Fruit fly (Drosophila melanogaster) whole organism, embryonic: ENCODE measurements around the gene CG1309.
A peak's percentile ranks its signal among the peaks of the same experiment; 100 is the strongest.

Experiments
- Bgb ChIP-seq: fragments of 200-800 bp; sonication (Bioruptor generic); IDR thresholded peaks from 2 replicates; pipeline ENCODE4 v1.3.6; 2022; ENCODE audit warnings: missing biosample characterization, missing genetic modification characterization; ENCODE audit not compliant: partially characterized antibody
- Blimp-1 ChIP-seq: fragments of 200-800 bp; sonication (Bioruptor generic); optimal IDR thresholded peaks from 3 replicates; lab custom pipeline; 2018; ENCODE audit warnings: missing biosample characterization, missing genetic modification characterization, mild to moderate bottlenecking, moderate library complexity, missing genetic modification reagents
- CG12219 ChIP-seq: fragments of 200-800 bp; sonication (Bioruptor generic); optimal IDR thresholded peaks from 3 replicates; lab custom pipeline; 2018; ENCODE audit warnings: missing biosample characterization, mild to moderate bottlenecking, missing genetic modification characterization
- CG12391 ChIP-seq: fragments of 200-800 bp; sonication (Bioruptor generic); optimal IDR thresholded peaks from 3 replicates; lab custom pipeline; 2018; ENCODE audit warnings: missing biosample characterization, mild to moderate bottlenecking, missing genetic modification characterization, moderate library complexity
- CG12659 ChIP-seq: fragments of 200-800 bp; sonication (Bioruptor generic); optimal IDR thresholded peaks from 3 replicates; lab custom pipeline; 2017; ENCODE audit warnings: mild to moderate bottlenecking, missing biosample characterization, missing genetic modification reagents, missing genetic modification characterization
- CG12942 ChIP-seq: fragments of 200-800 bp; sonication (Bioruptor generic); optimal IDR thresholded peaks from 3 replicates; lab custom pipeline; 2016; ENCODE audit warnings: missing biosample characterization, missing genetic modification characterization
- CG15269 ChIP-seq: fragments of 200-800 bp; sonication (Bioruptor generic); optimal IDR thresholded peaks from 2 replicates; lab custom pipeline; 2018; ENCODE audit warnings: missing biosample characterization, mild to moderate bottlenecking, missing genetic modification characterization, moderate library complexity
- CG1602 ChIP-seq: fragments of 200-800 bp; sonication (Bioruptor generic); optimal IDR thresholded peaks from 3 replicates; lab custom pipeline; 2016; ENCODE audit warnings: missing biosample characterization, missing genetic modification characterization
- CG17385 ChIP-seq: fragments of 200-800 bp; sonication (Bioruptor generic); optimal IDR thresholded peaks from 3 replicates; lab custom pipeline; 2018; ENCODE audit warnings: missing biosample characterization, mild to moderate bottlenecking, missing genetic modification characterization
- CG2202 ChIP-seq: fragments of 200-800 bp; sonication (Bioruptor generic); optimal IDR thresholded peaks from 2 replicates; lab custom pipeline; 2018; ENCODE audit warnings: missing biosample characterization, mild to moderate bottlenecking, missing genetic modification characterization
- CG2875 ChIP-seq: fragments of 200-800 bp; sonication (Bioruptor generic); optimal IDR thresholded peaks from 2 replicates; lab custom pipeline; 2017; ENCODE audit warnings: missing biosample characterization, mild to moderate bottlenecking, missing genetic modification characterization, missing genetic modification reagents
- CG3281 ChIP-seq: fragments of 200-800 bp; sonication (Bioruptor generic); optimal IDR thresholded peaks from 3 replicates; lab custom pipeline; 2017; ENCODE audit warnings: missing biosample characterization, mild to moderate bottlenecking, missing genetic modification characterization
- CG34376 ChIP-seq: fragments of 200-800 bp; sonication (Bioruptor generic); optimal IDR thresholded peaks from 2 replicates; lab custom pipeline; 2018; ENCODE audit warnings: missing biosample characterization, mild to moderate bottlenecking, missing genetic modification characterization
- CG4282 ChIP-seq: fragments of 200-800 bp; sonication (Bioruptor generic); optimal IDR thresholded peaks from 2 replicates; lab custom pipeline; 2016; ENCODE audit warnings: missing biosample characterization, missing genetic modification characterization
- CG4328 ChIP-seq: fragments of 200-800 bp; sonication (Bioruptor generic); optimal IDR thresholded peaks from 3 replicates; lab custom pipeline; 2017; ENCODE audit warnings: missing biosample characterization, missing genetic modification reagents, missing genetic modification characterization
- CG4404 ChIP-seq: fragments of 200-800 bp; sonication (Bioruptor generic); IDR thresholded peaks from 2 replicates; pipeline ENCODE4 v1.3.6; 2022; ENCODE audit warnings: missing biosample characterization, missing genetic modification characterization
- CG4424 ChIP-seq: fragments of 200-800 bp; sonication (Bioruptor generic); optimal IDR thresholded peaks from 3 replicates; lab custom pipeline; 2016; ENCODE audit warnings: missing biosample characterization, missing genetic modification characterization
- CG4854 ChIP-seq: fragments of 200-800 bp; sonication (Bioruptor generic); optimal IDR thresholded peaks from 2 replicates; lab custom pipeline; 2016; ENCODE audit warnings: missing biosample characterization, missing genetic modification characterization, inconsistent platforms
- CG6683 ChIP-seq: fragments of 200-800 bp; sonication (Bioruptor generic); optimal IDR thresholded peaks from 2 replicates; lab custom pipeline; 2017; ENCODE audit warnings: missing biosample characterization, mild to moderate bottlenecking, missing genetic modification characterization, missing genetic modification reagents
- CG8281 ChIP-seq: fragments of 200-800 bp; sonication (Bioruptor generic); optimal IDR thresholded peaks from 2 replicates; lab custom pipeline; 2018; ENCODE audit warnings: missing biosample characterization, mild to moderate bottlenecking, missing genetic modification characterization, moderate library complexity
- CG9437 ChIP-seq: fragments of 200-800 bp; sonication (Bioruptor generic); optimal IDR thresholded peaks from 2 replicates; lab custom pipeline; 2018; ENCODE audit warnings: missing biosample characterization, mild to moderate bottlenecking, missing genetic modification characterization
- Elba2 ChIP-seq: fragments of 200-800 bp; sonication (Bioruptor generic); optimal IDR thresholded peaks from 3 replicates; lab custom pipeline; 2016; ENCODE audit warnings: missing biosample characterization, missing genetic modification characterization
- Hr3 ChIP-seq: fragments of 200-800 bp; sonication (Bioruptor generic); optimal IDR thresholded peaks from 3 replicates; lab custom pipeline; 2016; ENCODE audit warnings: missing biosample characterization, missing genetic modification characterization
- Kr ChIP-seq: fragments of 200-800 bp; sonication (Bioruptor generic); optimal IDR thresholded peaks from 2 replicates; lab custom pipeline; 2017; ENCODE audit warnings: missing biosample characterization, mild to moderate bottlenecking, missing genetic modification characterization
- Med ChIP-seq: fragments of 200-800 bp; sonication (Bioruptor generic); peaks from one replicate; lab custom pipeline; 2016; ENCODE audit warnings: missing biosample characterization, missing genetic modification characterization, mild to moderate bottlenecking, inconsistent platforms, moderate library complexity
- Oli ChIP-seq: fragments of 200-800 bp; sonication (Bioruptor generic); optimal IDR thresholded peaks from 2 replicates; lab custom pipeline; 2018; ENCODE audit warnings: missing biosample characterization, mild to moderate bottlenecking, missing genetic modification characterization, moderate library complexity
- Pdp1 ChIP-seq, 2 experiments: fragments of 200-800 bp; sonication (Bioruptor generic); optimal IDR thresholded peaks; 3 replicates each; lab custom pipeline; 2016; ENCODE audit warnings: missing biosample characterization in 2 of 2, missing genetic modification characterization in 2 of 2, mild to moderate bottlenecking in 1 of 2, moderate library complexity in 1 of 2
- Sox102F ChIP-seq: fragments of 200-800 bp; sonication (Bioruptor generic); optimal IDR thresholded peaks from 2 replicates; lab custom pipeline; 2018; ENCODE audit warnings: missing biosample characterization, mild to moderate bottlenecking, missing genetic modification characterization, moderate library complexity
- Sry-β ChIP-seq: fragments of 200-800 bp; sonication (Bioruptor generic); optimal IDR thresholded peaks from 2 replicates; lab custom pipeline; 2018; ENCODE audit warnings: missing biosample characterization, mild to moderate bottlenecking, missing genetic modification characterization, moderate library complexity
- aop ChIP-seq: fragments of 200-800 bp; sonication (Bioruptor generic); IDR thresholded peaks from 2 replicates; pipeline ENCODE4 v1.3.6; 2022; ENCODE audit warnings: missing biosample characterization, missing genetic modification characterization
- ase ChIP-seq: fragments of 200-800 bp; sonication (Bioruptor generic); IDR thresholded peaks from 3 replicates; pipeline ENCODE4 v1.3.6; 2022; ENCODE audit warnings: missing biosample characterization, missing genetic modification characterization
- bab2 ChIP-seq: fragments of 200-800 bp; sonication (Bioruptor generic); optimal IDR thresholded peaks from 2 replicates; lab custom pipeline; 2016; ENCODE audit warnings: missing biosample characterization, missing genetic modification characterization
- cato ChIP-seq: fragments of 200-800 bp; sonication (Bioruptor generic); optimal IDR thresholded peaks from 2 replicates; lab custom pipeline; 2016; ENCODE audit warnings: missing biosample characterization, missing genetic modification characterization, borderline replicate concordance
- chinmo ChIP-seq: fragments of 200-800 bp; sonication (Bioruptor generic); IDR thresholded peaks from 4 replicates; pipeline ENCODE4 v1.3.6; 2022; ENCODE audit warnings: missing biosample characterization, missing genetic modification characterization; ENCODE audit not compliant: partially characterized antibody
- danr ChIP-seq: fragments of 200-800 bp; sonication (Bioruptor generic); IDR thresholded peaks from 2 replicates; pipeline ENCODE4 v1.3.6; 2022; ENCODE audit warnings: missing biosample characterization, missing genetic modification characterization
- dati ChIP-seq: fragments of 200-800 bp; sonication (Bioruptor generic); IDR thresholded peaks from 2 replicates; pipeline ENCODE4 v1.3.6; 2022; ENCODE audit warnings: missing biosample characterization, missing genetic modification characterization
- dpn ChIP-seq, 2 experiments: fragments of 200-800 bp; sonication (Bioruptor generic); optimal IDR thresholded peaks; 3 replicates each; lab custom pipeline; 2016; ENCODE audit warnings: missing biosample characterization in 2 of 2, missing genetic modification characterization in 2 of 2
- exex ChIP-seq: fragments of 200-800 bp; sonication (Bioruptor generic); optimal IDR thresholded peaks from 4 replicates; lab custom pipeline; 2018; ENCODE audit warnings: missing biosample characterization, mild to moderate bottlenecking, missing genetic modification characterization, moderate library complexity
- fd96Cb ChIP-seq: fragments of 200-800 bp; sonication (Bioruptor generic); optimal IDR thresholded peaks from 2 replicates; lab custom pipeline; 2018; ENCODE audit warnings: missing biosample characterization, mild to moderate bottlenecking, missing genetic modification characterization, moderate library complexity
- gce ChIP-seq: fragments of 200-800 bp; sonication (Bioruptor generic); IDR thresholded peaks from 3 replicates; pipeline ENCODE4 v1.3.6; 2022; ENCODE audit warnings: missing biosample characterization, missing genetic modification characterization
- gem ChIP-seq: fragments of 200-800 bp; sonication (Bioruptor generic); optimal IDR thresholded peaks from 2 replicates; lab custom pipeline; 2019; ENCODE audit warnings: missing biosample characterization, mild to moderate bottlenecking, missing genetic modification characterization, moderate library complexity
- kay ChIP-seq: fragments of 200-800 bp; sonication (Bioruptor generic); optimal IDR thresholded peaks from 2 replicates; lab custom pipeline; 2016; ENCODE audit warnings: missing biosample characterization, missing genetic modification characterization
- kni ChIP-seq: fragments of 200-800 bp; sonication (Bioruptor generic); optimal IDR thresholded peaks from 3 replicates; lab custom pipeline; 2017; ENCODE audit warnings: mild to moderate bottlenecking, missing biosample characterization, missing genetic modification reagents, missing genetic modification characterization
- oc ChIP-seq: fragments of 200-800 bp; sonication (Bioruptor generic); optimal IDR thresholded peaks from 2 replicates; lab custom pipeline; 2018; ENCODE audit warnings: missing biosample characterization, mild to moderate bottlenecking, missing genetic modification characterization, moderate library complexity
- rib ChIP-seq: fragments of 200-800 bp; sonication (Bioruptor generic); IDR thresholded peaks from 2 replicates; pipeline ENCODE4 v1.3.6; 2022; ENCODE audit warnings: missing biosample characterization, missing genetic modification characterization
- salm ChIP-seq: fragments of 200-800 bp; sonication (Bioruptor generic); optimal IDR thresholded peaks from 2 replicates; lab custom pipeline; 2018; ENCODE audit warnings: missing biosample characterization, mild to moderate bottlenecking, missing genetic modification characterization
- sqz ChIP-seq: fragments of 200-800 bp; sonication (Bioruptor generic); optimal IDR thresholded peaks from 3 replicates; lab custom pipeline; 2018; ENCODE audit warnings: missing biosample characterization, mild to moderate bottlenecking, missing genetic modification characterization
- sr ChIP-seq: fragments of 200-800 bp; sonication (Bioruptor generic); IDR thresholded peaks from 3 replicates; pipeline ENCODE4 v1.3.6; 2022; ENCODE audit warnings: missing biosample characterization, missing genetic modification characterization
- stc ChIP-seq: fragments of 200-800 bp; sonication (Bioruptor generic); IDR thresholded peaks from 2 replicates; pipeline ENCODE4 v1.3.6; 2022; ENCODE audit warnings: missing biosample characterization, missing genetic modification characterization
- trh ChIP-seq: fragments of 200-800 bp; sonication (Bioruptor generic); optimal IDR thresholded peaks from 2 replicates; lab custom pipeline; 2016; ENCODE audit warnings: missing biosample characterization, missing genetic modification characterization
- tup ChIP-seq: fragments of 200-800 bp; sonication (Bioruptor generic); optimal IDR thresholded peaks from 2 replicates; lab custom pipeline; 2016; ENCODE audit warnings: missing biosample characterization, mild to moderate bottlenecking, missing genetic modification characterization, moderate library complexity

Gene CG1309

dm6 chr3L:4293711-4294110, 34.5 kb downstream of the CG1309 start (continued):
- TF ChIP-seq rib (GFP tag; lab: Robert Waterston, UW) (no peak), exex (tag; lab: Kevin White, UChicago) (peak; percentile 69), CG4854 (GFP tag; lab: Kevin White, UChicago) (no peak), ase (no peak), chinmo (GFP tag; lab: Robert Waterston, UW) (0 out of 4 replicates have a peak, but pooled peaks have one; percentile 43), CG12391 (no peak), CG34376 (peak; percentile 24), salm (peak; percentile 18), bab2 (GFP tag; lab: Kevin White, UChicago) (no peak), stc (GFP tag; lab: Robert Waterston, UW) (no peak), CG4404 (GFP tag; lab: Robert Waterston, UW) (no peak), dati (no peak), CG15269 (tag; lab: Kevin White, UChicago) (no peak), kay (GFP tag; lab: Kevin White, UChicago) (no peak), CG3281 (no peak), Elba2 (GFP tag; lab: Kevin White, UChicago) (no peak), CG4282 (no peak), aop (GFP tag; lab: Robert Waterston, UW) (no peak), CG4424 (GFP tag; lab: Kevin White, UChicago) (no peak), dpn (GFP tag; optimal IDR thresholded peaks at IDR 0.05; lab: Kevin White, UChicago) (no peak), CG12942 (no peak)

dm6 chr3L:4296760-4297159, 37.5 kb downstream of the CG1309 start:
- TF ChIP-seq tup: no peak
- no peak for TF ChIP-seq Med (GFP tag; lab: Kevin White, UChicago)
- TF ChIP-seq CG12659 (GFP tag; lab: Kevin White, UChicago): no peak
- no peak for TF ChIP-seq Kr (GFP tag; lab: Kevin White, UChicago)
- no peak for TF ChIP-seq CG1602 (GFP tag; lab: Kevin White, UChicago)
- no peak for TF ChIP-seq gce (GFP tag; lab: Robert Waterston, UW)
- peak; percentile 99 for TF ChIP-seq Blimp-1
- TF ChIP-seq CG4328 (GFP tag; lab: Kevin White, UChicago): no peak
- TF ChIP-seq CG12219: no peak
- TF ChIP-seq danr (GFP tag; lab: Robert Waterston, UW): no peak
- no peak for TF ChIP-seq Oli
- no peak for TF ChIP-seq CG2875 (GFP tag; lab: Kevin White, UChicago)
- no peak for TF ChIP-seq dati
- TF ChIP-seq Hr3 (GFP tag; lab: Kevin White, UChicago): no peak
- 0 out of 3 replicates have a peak, but pooled peaks have one; percentile 32 for TF ChIP-seq sr (GFP tag; lab: Robert Waterston, UW)
- peak; percentile 69 for TF ChIP-seq oc (tag; lab: Kevin White, UChicago)
- TF ChIP-seq Sry-β (GFP tag; lab: Kevin White, UChicago): no peak
- TF ChIP-seq CG2202 (tag; lab: Kevin White, UChicago): no peak
- no peak for TF ChIP-seq trh
- TF ChIP-seq exex (tag; lab: Kevin White, UChicago): no peak
- no peak for TF ChIP-seq Bgb (GFP tag; lab: Robert Waterston, UW)
- peak; percentile 58 for TF ChIP-seq kni (GFP tag; lab: Kevin White, UChicago)
- TF ChIP-seq Sox102F: no peak
- TF ChIP-seq CG8281 (tag; lab: Kevin White, UChicago): no peak
- peak in 1 of 2 experiments; percentile 39 for TF ChIP-seq Pdp1 (GFP tag; optimal IDR thresholded peaks at IDR 0.05; lab: Kevin White, UChicago)
- no peak for TF ChIP-seq sqz (GFP tag; lab: Kevin White, UChicago)
- no peak for TF ChIP-seq cato (GFP tag; lab: Kevin White, UChicago)
- no peak for TF ChIP-seq CG9437 (GFP tag; lab: Kevin White, UChicago)
- TF ChIP-seq gem (tag; lab: Kevin White, UChicago): no peak
- TF ChIP-seq fd96Cb (tag; lab: Kevin White, UChicago): no peak
- no peak for TF ChIP-seq CG17385 (GFP tag; lab: Kevin White, UChicago)
- TF ChIP-seq CG6683 (GFP tag; lab: Kevin White, UChicago): no peak
